Fruit fly (Drosophila melanogaster) whole organism, embryonic: ENCODE measurements around the gene dati.

Experiments used
- Atf-2 ChIP-seq: fragments of 200-800 bp; sonication (Bioruptor generic); optimal IDR thresholded peaks from 2 replicates; lab custom pipeline; 2016; ENCODE audit warnings: missing biosample characterization, missing genetic modification characterization
- CG10654 ChIP-seq: fragments of 200-800 bp; sonication (Bioruptor generic); optimal IDR thresholded peaks from 2 replicates; lab custom pipeline; 2016; ENCODE audit warnings: missing biosample characterization, missing genetic modification characterization
- CG11695 ChIP-seq: fragments of 200-800 bp; sonication (Bioruptor generic); IDR thresholded peaks from 3 replicates; pipeline ENCODE4 v1.3.6; 2022; ENCODE audit warnings: missing biosample characterization, missing genetic modification characterization
- CG12155 ChIP-seq: fragments of 200-800 bp; sonication (Bioruptor generic); optimal IDR thresholded peaks from 3 replicates; lab custom pipeline; 2016; ENCODE audit warnings: missing biosample characterization, missing genetic modification characterization
- CG1233 ChIP-seq: fragments of 200-800 bp; sonication (Bioruptor generic); optimal IDR thresholded peaks from 4 replicates; lab custom pipeline; 2018; ENCODE audit warnings: missing biosample characterization, mild to moderate bottlenecking, missing genetic modification characterization
- CG14050 ChIP-seq: fragments of 200-800 bp; sonication (Bioruptor generic); IDR thresholded peaks from 3 replicates; pipeline ENCODE4 v1.3.6; 2022; ENCODE audit warnings: missing biosample characterization, missing genetic modification characterization
- CG16863 ChIP-seq: fragments of 200-800 bp; sonication (Bioruptor generic); optimal IDR thresholded peaks from 3 replicates; lab custom pipeline; 2016; ENCODE audit warnings: missing biosample characterization, missing genetic modification characterization
- CG17568 ChIP-seq: fragments of 200-800 bp; sonication (Bioruptor generic); optimal IDR thresholded peaks from 2 replicates; lab custom pipeline; 2018; ENCODE audit warnings: missing biosample characterization, mild to moderate bottlenecking, missing genetic modification characterization, moderate library complexity
- CG1832 ChIP-seq: fragments of 200-800 bp; sonication (Bioruptor generic); optimal IDR thresholded peaks from 2 replicates; lab custom pipeline; 2017; ENCODE audit warnings: missing biosample characterization, mild to moderate bottlenecking, missing genetic modification characterization, inconsistent platforms
- CG18764 ChIP-seq: fragments of 200-800 bp; sonication (Bioruptor generic); optimal IDR thresholded peaks from 3 replicates; lab custom pipeline; 2016; ENCODE audit warnings: missing biosample characterization, missing genetic modification characterization
- CG2116 ChIP-seq: fragments of 200-800 bp; sonication (Bioruptor generic); optimal IDR thresholded peaks from 3 replicates; lab custom pipeline; 2018; ENCODE audit warnings: missing biosample characterization, mild to moderate bottlenecking, missing genetic modification characterization
- CG2678 ChIP-seq: fragments of 200-800 bp; sonication (Bioruptor generic); optimal IDR thresholded peaks from 3 replicates; lab custom pipeline; 2019; ENCODE audit warnings: missing biosample characterization, mild to moderate bottlenecking, missing genetic modification characterization, moderate library complexity
- CG3163 ChIP-seq: fragments of 200-800 bp; sonication (Bioruptor generic); optimal IDR thresholded peaks from 3 replicates; lab custom pipeline; 2016; ENCODE audit warnings: missing biosample characterization, missing genetic modification characterization
- CG5953 ChIP-seq: fragments of 200-800 bp; sonication (Bioruptor generic); IDR thresholded peaks from 2 replicates; pipeline ENCODE4 v1.3.6; 2022; ENCODE audit warnings: missing biosample characterization, missing genetic modification characterization
- CG6854 ChIP-seq: fragments of 200-800 bp; sonication (Bioruptor generic); optimal IDR thresholded peaks from 3 replicates; lab custom pipeline; 2017; ENCODE audit warnings: missing biosample characterization, mild to moderate bottlenecking, missing genetic modification characterization
- CG7839 ChIP-seq: fragments of 200-800 bp; sonication (Bioruptor generic); optimal IDR thresholded peaks from 3 replicates; lab custom pipeline; 2018; ENCODE audit warnings: missing biosample characterization, mild to moderate bottlenecking, missing genetic modification characterization, moderate library complexity
- CG8478 ChIP-seq: fragments of >200 bp; optimal IDR thresholded peaks from 2 replicates; lab custom pipeline; 2018
- Dad ChIP-seq: fragments of 200-800 bp; sonication (Bioruptor generic); optimal IDR thresholded peaks from 3 replicates; lab custom pipeline; 2016; ENCODE audit warnings: missing biosample characterization, missing genetic modification characterization
- Dll ChIP-seq: fragments of 200-800 bp; sonication (Bioruptor generic); IDR thresholded peaks from 4 replicates; pipeline ENCODE4 v1.3.6; 2022; ENCODE audit warnings: missing biosample characterization, missing genetic modification characterization; ENCODE audit not compliant: partially characterized antibody
- E2f1 ChIP-seq: fragments of 200-800 bp; sonication (Bioruptor generic); IDR thresholded peaks from 2 replicates; pipeline ENCODE4 v1.3.6; 2022; ENCODE audit warnings: missing biosample characterization, missing genetic modification characterization
- Fer2 ChIP-seq: fragments of 200-800 bp; sonication (Bioruptor generic); optimal IDR thresholded peaks from 2 replicates; lab custom pipeline; 2018; ENCODE audit warnings: missing biosample characterization, mild to moderate bottlenecking, missing genetic modification characterization, moderate library complexity
- Gsc ChIP-seq: fragments of 200-800 bp; sonication (Bioruptor generic); IDR thresholded peaks from 2 replicates; pipeline ENCODE4 v1.3.6; 2022; ENCODE audit warnings: missing biosample characterization, missing genetic modification characterization
- Hr51 ChIP-seq, 2 experiments: fragments of 200-800 bp; sonication (Bioruptor generic); optimal IDR thresholded peaks; 2 replicates in 1 of 2; 3 replicates in 1 of 2; lab custom pipeline; 2016 to 2018; ENCODE audit warnings: missing biosample characterization in 2 of 2, missing genetic modification characterization in 2 of 2, mild to moderate bottlenecking in 1 of 2, moderate library complexity in 1 of 2
- MESR4 ChIP-seq: fragments of 200-800 bp; sonication (Bioruptor generic); optimal IDR thresholded peaks from 2 replicates; lab custom pipeline; 2018; ENCODE audit warnings: missing biosample characterization, mild to moderate bottlenecking, missing genetic modification characterization, moderate library complexity
- Mrtf ChIP-seq: fragments of 200-800 bp; sonication (Bioruptor generic); IDR thresholded peaks from 3 replicates; pipeline ENCODE4 v1.3.6; 2022; ENCODE audit warnings: missing biosample characterization, missing genetic modification characterization
- Nf-YA ChIP-seq: fragments of 200-800 bp; sonication (Bioruptor generic); IDR thresholded peaks from 2 replicates; pipeline ENCODE4 v1.3.6; 2022; ENCODE audit warnings: missing biosample characterization, missing genetic modification characterization
- NfI ChIP-seq: fragments of 200-800 bp; sonication (Bioruptor generic); optimal IDR thresholded peaks from 3 replicates; lab custom pipeline; 2018; ENCODE audit warnings: missing biosample characterization, mild to moderate bottlenecking, missing genetic modification characterization, moderate library complexity
- Ravus ChIP-seq: fragments of 200-800 bp; sonication (Bioruptor generic); IDR thresholded peaks from 2 replicates; pipeline ENCODE4 v1.3.6; 2022; ENCODE audit warnings: missing biosample characterization, missing genetic modification characterization
- Six4 ChIP-seq: fragments of 200-800 bp; sonication (Bioruptor generic); optimal IDR thresholded peaks from 2 replicates; lab custom pipeline; 2016; ENCODE audit warnings: missing biosample characterization, missing genetic modification characterization
- Tbp ChIP-seq: fragments of >200 bp; optimal IDR thresholded peaks from 2 replicates; lab custom pipeline; 2018; ENCODE audit warnings: missing biosample characterization, missing genetic modification characterization
- Xrp1 ChIP-seq: fragments of 200-800 bp; sonication (Bioruptor generic); IDR thresholded peaks from 2 replicates; pipeline ENCODE4 v1.3.6; 2022; ENCODE audit warnings: missing biosample characterization, missing genetic modification characterization
- ab ChIP-seq: fragments of 200-800 bp; sonication (Bioruptor generic); optimal IDR thresholded peaks from 2 replicates; lab custom pipeline; 2016; ENCODE audit warnings: missing biosample characterization, missing genetic modification characterization
- ase ChIP-seq: fragments of 200-800 bp; sonication (Bioruptor generic); IDR thresholded peaks from 3 replicates; pipeline ENCODE4 v1.3.6; 2022; ENCODE audit warnings: missing biosample characterization, missing genetic modification characterization
- az2 ChIP-seq: fragments of 200-800 bp; sonication (Bioruptor generic); optimal IDR thresholded peaks from 3 replicates; lab custom pipeline; 2016; ENCODE audit warnings: missing biosample characterization, missing genetic modification characterization
- bab2 ChIP-seq: fragments of 200-800 bp; sonication (Bioruptor generic); optimal IDR thresholded peaks from 2 replicates; lab custom pipeline; 2016; ENCODE audit warnings: missing biosample characterization, missing genetic modification characterization
- chinmo ChIP-seq: fragments of 200-800 bp; sonication (Bioruptor generic); IDR thresholded peaks from 4 replicates; pipeline ENCODE4 v1.3.6; 2022; ENCODE audit warnings: missing biosample characterization, missing genetic modification characterization; ENCODE audit not compliant: partially characterized antibody
- chn ChIP-seq: fragments of 200-800 bp; sonication (Bioruptor generic); optimal IDR thresholded peaks from 2 replicates; lab custom pipeline; 2016; ENCODE audit warnings: missing biosample characterization, missing genetic modification characterization
- dimm ChIP-seq: fragments of 200-800 bp; sonication (Bioruptor generic); IDR thresholded peaks from 2 replicates; pipeline ENCODE4 v1.3.6; 2022; ENCODE audit warnings: missing biosample characterization, missing genetic modification characterization
- ftz-f1 ChIP-seq: fragments of 200-800 bp; sonication (Bioruptor generic); optimal IDR thresholded peaks from 2 replicates; lab custom pipeline; 2016; ENCODE audit warnings: missing biosample characterization, missing genetic modification characterization
- ham ChIP-seq: fragments of 200-800 bp; sonication (Bioruptor generic); IDR thresholded peaks from 2 replicates; pipeline ENCODE4 v1.3.6; 2022; ENCODE audit warnings: missing biosample characterization, missing genetic modification characterization
- her ChIP-seq: fragments of 200-800 bp; sonication (Bioruptor generic); optimal IDR thresholded peaks from 2 replicates; lab custom pipeline; 2016; ENCODE audit warnings: missing biosample characterization, missing genetic modification characterization
- hth ChIP-seq: fragments of >200 bp; optimal IDR thresholded peaks from 2 replicates; lab custom pipeline; 2017; ENCODE audit warnings: inconsistent platforms
- insv ChIP-seq, 2 experiments: fragments of 200-800 bp; sonication (Bioruptor generic); optimal IDR thresholded peaks; 3 replicates each; lab custom pipeline; 2016 to 2018; ENCODE audit warnings: missing biosample characterization in 2 of 2, missing genetic modification characterization in 2 of 2
- lbe ChIP-seq: fragments of 200-800 bp; sonication (Bioruptor generic); optimal IDR thresholded peaks from 2 replicates; lab custom pipeline; 2016; ENCODE audit warnings: missing biosample characterization, mild to moderate bottlenecking, missing genetic modification characterization
- luna ChIP-seq: fragments of 200-800 bp; sonication (Bioruptor generic); optimal IDR thresholded peaks from 2 replicates; lab custom pipeline; 2016; ENCODE audit warnings: missing biosample characterization, missing genetic modification characterization
- prd ChIP-seq, 3 experiments: fragments of >200 bp in 2 of 3; fragments of 200-800 bp in 1 of 3; sonication (Bioruptor generic) in 1 of 3; optimal IDR thresholded peaks in 2 of 3; IDR thresholded peaks in 1 of 3; 2 replicates in 2 of 3; 3 replicates in 1 of 3; pipeline versions ENCODE4 v1.3.6 to Lab custom; 2017 to 2022; ENCODE audit warnings: missing biosample characterization in 1 of 3, missing genetic modification characterization in 1 of 3
- pum ChIP-seq: fragments of 200-800 bp; sonication (Bioruptor generic); optimal IDR thresholded peaks from 2 replicates; lab custom pipeline; 2016; ENCODE audit warnings: missing biosample characterization, missing genetic modification characterization
- scrt ChIP-seq: fragments of 200-800 bp; sonication (Bioruptor generic); optimal IDR thresholded peaks from 2 replicates; lab custom pipeline; 2018; ENCODE audit warnings: missing biosample characterization, mild to moderate bottlenecking, missing genetic modification characterization, moderate library complexity
- slou ChIP-seq: fragments of 200-800 bp; sonication (Bioruptor generic); optimal IDR thresholded peaks from 3 replicates; lab custom pipeline; 2016; ENCODE audit warnings: missing biosample characterization, missing genetic modification characterization
- so ChIP-seq: fragments of 200-800 bp; sonication (Bioruptor generic); IDR thresholded peaks from 3 replicates; pipeline ENCODE4 v1.3.6; 2022; ENCODE audit warnings: missing biosample characterization, missing genetic modification characterization
- ssp ChIP-seq: fragments of 200-800 bp; sonication (Bioruptor generic); IDR thresholded peaks from 2 replicates; pipeline ENCODE4 v1.3.6; 2022; ENCODE audit warnings: missing biosample characterization, missing genetic modification characterization
- tio ChIP-seq: fragments of 200-800 bp; sonication (Bioruptor generic); optimal IDR thresholded peaks from 2 replicates; lab custom pipeline; 2017; ENCODE audit warnings: missing biosample characterization, missing genetic modification characterization, inconsistent platforms
- z ChIP-seq: fragments of 200-800 bp; sonication (Bioruptor generic); IDR thresholded peaks from 3 replicates; pipeline ENCODE4 v1.3.6; 2022; ENCODE audit warnings: missing biosample characterization, missing genetic modification characterization

The dati gene

dm6 chr4:406843-407242 is 11.4 kb upstream of the dati start (continued):
- TF ChIP-seq her: no peak
- TF ChIP-seq Dad: no peak
- TF ChIP-seq bab2 (GFP tag; lab: Kevin White, UChicago): peak; percentile 32
- TF ChIP-seq ab (GFP tag; lab: Kevin White, UChicago): no peak
- TF ChIP-seq CG10654 (GFP tag; lab: Kevin White, UChicago): peak; percentile 18
- TF ChIP-seq chinmo: no peak
- TF ChIP-seq Fer2 (tag; lab: Kevin White, UChicago): no peak
- peak; percentile 63 for TF ChIP-seq CG3163 (GFP tag; lab: Kevin White, UChicago)
- TF ChIP-seq chn: peak; percentile 31
- TF ChIP-seq lbe (GFP tag; lab: Kevin White, UChicago): no peak
- TF ChIP-seq CG11695: no peak
- TF ChIP-seq ham (GFP tag; lab: Robert Waterston, UW): no peak
- TF ChIP-seq slou (GFP tag; lab: Kevin White, UChicago): no peak
- no peak for TF ChIP-seq Nf-YA (GFP tag; lab: Robert Waterston, UW)
- TF ChIP-seq Six4 (GFP tag; lab: Kevin White, UChicago): no peak
- no peak for TF ChIP-seq Gsc (GFP tag; lab: Robert Waterston, UW)
- TF ChIP-seq MESR4 (GFP tag; lab: Kevin White, UChicago): no peak
- TF ChIP-seq so: no peak
- no peak for TF ChIP-seq prd (optimal IDR thresholded peaks at IDR 0.05; lab: Kevin White, UChicago)
- TF ChIP-seq prd (GFP tag; IDR thresholded peaks at IDR 0.05; lab: Robert Waterston, UW): no peak
- no peak for TF ChIP-seq z
- TF ChIP-seq pum (GFP tag; lab: Kevin White, UChicago): peak; percentile 44
- no peak for TF ChIP-seq hth
- TF ChIP-seq CG14050 (GFP tag; lab: Robert Waterston, UW): no peak
- TF ChIP-seq Atf-2: peak; percentile 21
- TF ChIP-seq scrt (GFP tag; lab: Kevin White, UChicago): no peak
- peak; percentile 45 for TF ChIP-seq CG7839
- TF ChIP-seq CG8478 (lab: Kevin White, UChicago): no peak
- no peak for TF ChIP-seq CG18764 (GFP tag; lab: Kevin White, UChicago)
- peak; percentile 59 for TF ChIP-seq NfI (GFP tag; lab: Kevin White, UChicago)
- no peak for TF ChIP-seq E2f1
- no peak for TF ChIP-seq CG6854 (GFP tag; lab: Kevin White, UChicago)
- TF ChIP-seq Mrtf (GFP tag; lab: Robert Waterston, UW): no peak
- no peak for TF ChIP-seq CG2116 (GFP tag; lab: Kevin White, UChicago)
- TF ChIP-seq CG12155: no peak
- no peak for TF ChIP-seq ftz-f1 (GFP tag; lab: Kevin White, UChicago)
- TF ChIP-seq ssp (GFP tag; lab: Robert Waterston, UW): no peak
- TF ChIP-seq ase: no peak
- TF ChIP-seq CG2678: no peak
- no peak for TF ChIP-seq Xrp1 (GFP tag; lab: Robert Waterston, UW)
- TF ChIP-seq luna (GFP tag; lab: Kevin White, UChicago): no peak
- TF ChIP-seq CG17568 (GFP tag; lab: Kevin White, UChicago): peak; percentile 51
- no peak for TF ChIP-seq CG1832 (GFP tag; lab: Kevin White, UChicago)
- TF ChIP-seq dimm (GFP tag; lab: Robert Waterston, UW): no peak
- TF ChIP-seq Ravus (GFP tag; lab: Robert Waterston, UW): no peak
- no peak for TF ChIP-seq CG1233
- no peak for TF ChIP-seq Dll (GFP tag; lab: Robert Waterston, UW)
- TF ChIP-seq Hr51 (GFP tag; optimal IDR thresholded peaks at IDR 0.05; lab: Kevin White, UChicago): no peak
- peak; percentile 9 for TF ChIP-seq CG16863 (GFP tag; lab: Kevin White, UChicago)
- TF ChIP-seq tio: no peak
- no peak for TF ChIP-seq Tbp (GFP tag; lab: Kevin White, UChicago)
- TF ChIP-seq insv (GFP tag; optimal IDR thresholded peaks at IDR 0.05; lab: Kevin White, UChicago): peak in 1 of 2 experiments; percentile 63
- no peak for TF ChIP-seq CG5953
- peak; percentile 60 for TF ChIP-seq az2 (GFP tag; lab: Kevin White, UChicago)
